Fruit fly (Drosophila melanogaster): Measurements from ENCODE around the gene CG42525.

CG42525 gene

dm6 chr3L:3189647-3190046 lies at the start of gene CG42525, which contains the start of gene CG14958:
Gene CG42525, minus strand, starts transcription at chr3L:3189747.
Gene CG14958, plus strand, starts transcription at chr3L:3189978.
- no peak for TF ChIP-seq psq (optimal IDR thresholded peaks at IDR 0.05)
- no peak for TF ChIP-seq Dll (optimal IDR thresholded peaks at IDR 0.05)
- no peak for TF ChIP-seq CG8478 (optimal IDR thresholded peaks at IDR 0.05)

dm6 chr3L:3236319-3236718 lies 46.8 kb upstream of the CG42525 start:
- TF ChIP-seq psq (optimal IDR thresholded peaks at IDR 0.05) (no peak), CG8478 (optimal IDR thresholded peaks at IDR 0.05) (no peak), EcR (GFP tag; optimal IDR thresholded peaks at IDR 0.05) (no peak), usp (GFP tag; optimal IDR thresholded peaks at IDR 0.05) (no peak)

- no peak for TF ChIP-seq EcR (GFP tag; optimal IDR thresholded peaks at IDR 0.05)
- TF ChIP-seq Dll (optimal IDR thresholded peaks at IDR 0.05): no peak
Observed at dm6 chr3L:3226458-3226783, 36.9 kb upstream of the CG42525 start.

dm6 chr3L:3225769-3226457 lies 36.4 kb upstream of the CG42525 start:
- TF ChIP-seq Dll (optimal IDR thresholded peaks at IDR 0.05) (peak; percentile 99), CG8478 (optimal IDR thresholded peaks at IDR 0.05) (peak; percentile 53), psq (optimal IDR thresholded peaks at IDR 0.05) (no peak)

- TF ChIP-seq usp (GFP tag; optimal IDR thresholded peaks at IDR 0.05) (no peak), psq (optimal IDR thresholded peaks at IDR 0.05) (no peak), Dll (optimal IDR thresholded peaks at IDR 0.05) (no peak), pan (optimal IDR thresholded peaks at IDR 0.05) (no peak), CG8478 (optimal IDR thresholded peaks at IDR 0.05) (no peak), EcR (GFP tag; optimal IDR thresholded peaks at IDR 0.05) (no peak)
Observed at dm6 chr3L:3224740-3225719, 35.5 kb upstream of the CG42525 start, which contains the start of gene Larp4B. Gene Larp4B, plus strand, starts transcription at chr3L:3224838.

dm6 chr3L:3223390-3223914 lies 33.9 kb upstream of the CG42525 start:
- TF ChIP-seq usp (GFP tag; optimal IDR thresholded peaks at IDR 0.05) (no peak), psq (optimal IDR thresholded peaks at IDR 0.05) (no peak), pan (optimal IDR thresholded peaks at IDR 0.05) (no peak), EcR (GFP tag; optimal IDR thresholded peaks at IDR 0.05) (no peak), Dll (optimal IDR thresholded peaks at IDR 0.05) (no peak), CG8478 (optimal IDR thresholded peaks at IDR 0.05) (no peak)

- no peak for TF ChIP-seq Dll (optimal IDR thresholded peaks at IDR 0.05)
- TF ChIP-seq EcR (GFP tag; optimal IDR thresholded peaks at IDR 0.05): no peak
- no peak for TF ChIP-seq CG8478 (optimal IDR thresholded peaks at IDR 0.05)
- no peak for TF ChIP-seq psq (optimal IDR thresholded peaks at IDR 0.05)
- TF ChIP-seq usp (GFP tag; optimal IDR thresholded peaks at IDR 0.05): no peak
- no peak for TF ChIP-seq pan (optimal IDR thresholded peaks at IDR 0.05)
Observed at dm6 chr3L:3222643-3223389, 33.3 kb upstream of the CG42525 start, which contains the start of the genes RpL28 and eIF1. Gene RpL28, minus strand, starts transcription at chr3L:3222960. Gene eIF1, plus strand, starts transcription at chr3L:3223341.

- TF ChIP-seq EcR (GFP tag; optimal IDR thresholded peaks at IDR 0.05) (no peak), psq (optimal IDR thresholded peaks at IDR 0.05) (no peak), usp (GFP tag; optimal IDR thresholded peaks at IDR 0.05) (no peak), Dll (optimal IDR thresholded peaks at IDR 0.05) (no peak), CG8478 (optimal IDR thresholded peaks at IDR 0.05) (no peak), pan (optimal IDR thresholded peaks at IDR 0.05) (no peak)
Observed at dm6 chr3L:3218859-3219258, 29.3 kb upstream of the CG42525 start, which contains the start of the genes hob and nSMase. Gene hob, minus strand, starts transcription at chr3L:3218920. Gene nSMase, plus strand, starts transcription at chr3L:3219156.

- TF ChIP-seq psq (optimal IDR thresholded peaks at IDR 0.05): no peak
- TF ChIP-seq EcR (GFP tag; optimal IDR thresholded peaks at IDR 0.05): no peak
- no peak for TF ChIP-seq Dll (optimal IDR thresholded peaks at IDR 0.05)
- no peak for TF ChIP-seq CG8478 (optimal IDR thresholded peaks at IDR 0.05)
- no peak for TF ChIP-seq usp (GFP tag; optimal IDR thresholded peaks at IDR 0.05)
- no peak for TF ChIP-seq pan (optimal IDR thresholded peaks at IDR 0.05)
Observed at dm6 chr3L:3208895-3209294, 19.3 kb upstream of the CG42525 start, which contains the start of the genes CG32269 and CG32270. Gene CG32269, minus strand, starts transcription at chr3L:3208985. Gene CG32270, minus strand, starts transcription at chr3L:3208985.

dm6 chr3L:3206263-3206662 lies 16.7 kb upstream of the CG42525 start, which contains the start of gene CG33160:
Gene CG33160, minus strand, starts transcription at chr3L:3206363.
- no peak for TF ChIP-seq psq (optimal IDR thresholded peaks at IDR 0.05)
- TF ChIP-seq EcR (GFP tag; optimal IDR thresholded peaks at IDR 0.05): no peak
- TF ChIP-seq usp (GFP tag; optimal IDR thresholded peaks at IDR 0.05): no peak
- no peak for TF ChIP-seq CG8478 (optimal IDR thresholded peaks at IDR 0.05)
- no peak for TF ChIP-seq Dll (optimal IDR thresholded peaks at IDR 0.05)
- TF ChIP-seq pan (optimal IDR thresholded peaks at IDR 0.05): no peak

dm6 chr3L:3205349-3205748 lies 15.8 kb upstream of the CG42525 start, which contains the start of gene CG32277:
Gene CG32277, minus strand, starts transcription at chr3L:3205449.
- TF ChIP-seq CG8478 (optimal IDR thresholded peaks at IDR 0.05) (no peak), Dll (optimal IDR thresholded peaks at IDR 0.05) (no peak), EcR (GFP tag; optimal IDR thresholded peaks at IDR 0.05) (no peak), usp (GFP tag; optimal IDR thresholded peaks at IDR 0.05) (no peak), psq (optimal IDR thresholded peaks at IDR 0.05) (no peak), pan (optimal IDR thresholded peaks at IDR 0.05) (no peak)
